Fruit fly (Drosophila melanogaster) whole organism, embryonic: Measurements from ENCODE around the gene Sdhaf3.

Experiments
- Bgb ChIP-seq: fragments of 200-800 bp; sonication (Bioruptor generic); IDR thresholded peaks from 2 replicates; pipeline ENCODE4 v1.3.6; 2022; ENCODE audit warnings: missing biosample characterization, missing genetic modification characterization; ENCODE audit not compliant: partially characterized antibody
- CG10462 ChIP-seq: fragments of 200-800 bp; sonication (Bioruptor generic); optimal IDR thresholded peaks from 2 replicates; lab custom pipeline; 2016; ENCODE audit warnings: missing biosample characterization, missing genetic modification characterization
- CG12071 ChIP-seq: fragments of 200-800 bp; sonication (Bioruptor generic); optimal IDR thresholded peaks from 3 replicates; lab custom pipeline; 2018; ENCODE audit warnings: missing biosample characterization, mild to moderate bottlenecking, missing genetic modification characterization
- CG12104 ChIP-seq: fragments of 200-800 bp; sonication (Bioruptor generic); optimal IDR thresholded peaks from 3 replicates; lab custom pipeline; 2016; ENCODE audit warnings: missing biosample characterization, missing genetic modification characterization
- CG12155 ChIP-seq: fragments of 200-800 bp; sonication (Bioruptor generic); optimal IDR thresholded peaks from 3 replicates; lab custom pipeline; 2016; ENCODE audit warnings: missing biosample characterization, missing genetic modification characterization
- CG12659 ChIP-seq: fragments of 200-800 bp; sonication (Bioruptor generic); optimal IDR thresholded peaks from 3 replicates; lab custom pipeline; 2017; ENCODE audit warnings: mild to moderate bottlenecking, missing biosample characterization, missing genetic modification reagents, missing genetic modification characterization
- CG13123 ChIP-seq: fragments of 200-800 bp; sonication (Bioruptor generic); optimal IDR thresholded peaks from 2 replicates; lab custom pipeline; 2016; ENCODE audit warnings: missing biosample characterization, missing genetic modification characterization
- CG14710 ChIP-seq: fragments of 200-800 bp; sonication (Bioruptor generic); optimal IDR thresholded peaks from 3 replicates; lab custom pipeline; 2019; ENCODE audit warnings: missing biosample characterization, mild to moderate bottlenecking, missing genetic modification characterization, moderate library complexity
- CG15514 ChIP-seq: fragments of 200-800 bp; sonication (Bioruptor generic); optimal IDR thresholded peaks from 3 replicates; lab custom pipeline; 2017; ENCODE audit warnings: missing biosample characterization, missing genetic modification characterization, mild to moderate bottlenecking, moderate library complexity, missing genetic modification reagents
- CG15696 ChIP-seq: fragments of 200-800 bp; sonication (Bioruptor generic); optimal IDR thresholded peaks from 2 replicates; lab custom pipeline; 2019; ENCODE audit warnings: missing biosample characterization, mild to moderate bottlenecking, missing genetic modification characterization, moderate library complexity
- CG17385 ChIP-seq: fragments of 200-800 bp; sonication (Bioruptor generic); optimal IDR thresholded peaks from 3 replicates; lab custom pipeline; 2018; ENCODE audit warnings: missing biosample characterization, mild to moderate bottlenecking, missing genetic modification characterization
- CG2712 ChIP-seq: fragments of 200-800 bp; optimal IDR thresholded peaks from 3 replicates; lab custom pipeline; 2019; ENCODE audit warnings: missing biosample characterization, mild to moderate bottlenecking, missing genetic modification characterization, moderate library complexity
- CG30020 ChIP-seq: fragments of 200-800 bp; optimal IDR thresholded peaks from 2 replicates; lab custom pipeline; 2019; ENCODE audit warnings: missing biosample characterization, mild to moderate bottlenecking, missing genetic modification characterization, moderate library complexity
- CG30431 ChIP-seq: fragments of 200-800 bp; sonication (Bioruptor generic); optimal IDR thresholded peaks from 2 replicates; lab custom pipeline; 2017; ENCODE audit warnings: missing biosample characterization, missing genetic modification characterization
- CG4617 ChIP-seq: fragments of 200-800 bp; sonication (Bioruptor generic); optimal IDR thresholded peaks from 3 replicates; lab custom pipeline; 2016; ENCODE audit warnings: missing biosample characterization, missing genetic modification characterization, borderline replicate concordance
- CG6689 ChIP-seq: fragments of 200-800 bp; sonication (Bioruptor generic); IDR thresholded peaks from 2 replicates; pipeline ENCODE4 v1.3.6; 2022; ENCODE audit warnings: missing biosample characterization, missing genetic modification characterization
- CG6791 ChIP-seq: fragments of 200-800 bp; sonication (Bioruptor generic); IDR thresholded peaks from 3 replicates; pipeline ENCODE4 v1.3.6; 2022; ENCODE audit warnings: missing biosample characterization, missing genetic modification characterization; ENCODE audit not compliant: partially characterized antibody
- CG7372 ChIP-seq: fragments of 200-800 bp; sonication (Bioruptor generic); IDR thresholded peaks from 2 replicates; pipeline ENCODE4 v1.3.6; 2022; ENCODE audit warnings: missing biosample characterization, missing genetic modification characterization
- CG7928 ChIP-seq: fragments of 200-800 bp; sonication (Bioruptor generic); optimal IDR thresholded peaks from 2 replicates; lab custom pipeline; 2017; ENCODE audit warnings: missing biosample characterization, mild to moderate bottlenecking, missing genetic modification characterization
- CG8359 ChIP-seq: fragments of 200-800 bp; sonication (Bioruptor generic); optimal IDR thresholded peaks from 2 replicates; lab custom pipeline; 2017; ENCODE audit warnings: missing biosample characterization, mild to moderate bottlenecking, missing genetic modification characterization, borderline replicate concordance
- CG8765 ChIP-seq: fragments of 200-800 bp; sonication (Bioruptor generic); IDR thresholded peaks from 2 replicates; pipeline ENCODE4 v1.3.6; 2022; ENCODE audit warnings: missing biosample characterization, missing genetic modification characterization
- CG9817 ChIP-seq: fragments of 200-800 bp; sonication (Bioruptor generic); optimal IDR thresholded peaks from 2 replicates; lab custom pipeline; 2018; ENCODE audit warnings: missing biosample characterization, mild to moderate bottlenecking, missing genetic modification characterization, moderate library complexity
- Chrac-16 ChIP-seq: fragments of 200-800 bp; sonication (Bioruptor generic); optimal IDR thresholded peaks from 3 replicates; lab custom pipeline; 2016; ENCODE audit warnings: missing biosample characterization, missing genetic modification characterization
- CoRest ChIP-seq: fragments of 200-800 bp; sonication (Bioruptor generic); optimal IDR thresholded peaks from 3 replicates; lab custom pipeline; 2018; ENCODE audit warnings: missing biosample characterization, mild to moderate bottlenecking, missing genetic modification characterization, moderate library complexity
- Dek ChIP-seq: fragments of 200-800 bp; sonication (Bioruptor generic); optimal IDR thresholded peaks from 3 replicates; lab custom pipeline; 2019; ENCODE audit warnings: missing biosample characterization, mild to moderate bottlenecking, missing genetic modification characterization, moderate library complexity
- H15 ChIP-seq: fragments of 200-800 bp; sonication (Bioruptor generic); IDR thresholded peaks from 3 replicates; pipeline ENCODE4 v1.3.6; 2022; ENCODE audit warnings: missing biosample characterization, missing genetic modification characterization
- H2.0 ChIP-seq: fragments of 200-800 bp; sonication (Bioruptor generic); IDR thresholded peaks from 2 replicates; pipeline ENCODE4 v1.3.6; 2022; ENCODE audit warnings: missing biosample characterization, missing genetic modification characterization
- Hmr ChIP-seq: fragments of 200-800 bp; sonication (Bioruptor generic); optimal IDR thresholded peaks from 3 replicates; lab custom pipeline; 2017; ENCODE audit warnings: mild to moderate bottlenecking, missing biosample characterization, missing genetic modification reagents, missing genetic modification characterization
- Hr39 ChIP-seq: fragments of >200 bp; optimal IDR thresholded peaks from 2 replicates; lab custom pipeline; 2017
- Kr ChIP-seq: fragments of 200-800 bp; sonication (Bioruptor generic); optimal IDR thresholded peaks from 2 replicates; lab custom pipeline; 2017; ENCODE audit warnings: missing biosample characterization, mild to moderate bottlenecking, missing genetic modification characterization
- Mad ChIP-seq: fragments of 200-800 bp; sonication (Bioruptor generic); optimal IDR thresholded peaks from 2 replicates; lab custom pipeline; 2016; ENCODE audit warnings: missing biosample characterization, missing genetic modification characterization
- Meics ChIP-seq: fragments of 200-800 bp; sonication (Bioruptor generic); optimal IDR thresholded peaks from 2 replicates; lab custom pipeline; 2017; ENCODE audit warnings: missing biosample characterization, mild to moderate bottlenecking, missing genetic modification characterization
- NC2β ChIP-seq: fragments of 200-800 bp; sonication (Bioruptor generic); optimal IDR thresholded peaks from 2 replicates; lab custom pipeline; 2016; ENCODE audit warnings: missing biosample characterization, missing genetic modification characterization
- Nf-YA ChIP-seq: fragments of 200-800 bp; sonication (Bioruptor generic); IDR thresholded peaks from 2 replicates; pipeline ENCODE4 v1.3.6; 2022; ENCODE audit warnings: missing biosample characterization, missing genetic modification characterization
- NfI ChIP-seq: fragments of 200-800 bp; sonication (Bioruptor generic); optimal IDR thresholded peaks from 3 replicates; lab custom pipeline; 2018; ENCODE audit warnings: missing biosample characterization, mild to moderate bottlenecking, missing genetic modification characterization, moderate library complexity
- Rfx ChIP-seq: fragments of 200-800 bp; sonication (Bioruptor generic); IDR thresholded peaks from 2 replicates; pipeline ENCODE4 v1.3.6; 2022; ENCODE audit warnings: missing biosample characterization, missing genetic modification characterization
- Taf1 ChIP-seq: fragments of 200-800 bp; sonication (Bioruptor generic); IDR thresholded peaks from 2 replicates; pipeline ENCODE4 v1.3.6; 2022; ENCODE audit warnings: missing biosample characterization, missing genetic modification characterization
- cg ChIP-seq: fragments of 200-800 bp; sonication (Bioruptor generic); optimal IDR thresholded peaks from 3 replicates; lab custom pipeline; 2019; ENCODE audit warnings: missing biosample characterization, mild to moderate bottlenecking, missing genetic modification characterization, moderate library complexity
- chn ChIP-seq: fragments of 200-800 bp; sonication (Bioruptor generic); optimal IDR thresholded peaks from 2 replicates; lab custom pipeline; 2016; ENCODE audit warnings: missing biosample characterization, missing genetic modification characterization
- fd96Cb ChIP-seq: fragments of 200-800 bp; sonication (Bioruptor generic); optimal IDR thresholded peaks from 2 replicates; lab custom pipeline; 2018; ENCODE audit warnings: missing biosample characterization, mild to moderate bottlenecking, missing genetic modification characterization, moderate library complexity
- gsb-n ChIP-seq: fragments of 200-800 bp; sonication (Bioruptor generic); optimal IDR thresholded peaks from 3 replicates; lab custom pipeline; 2018; ENCODE audit warnings: missing biosample characterization, mild to moderate bottlenecking, missing genetic modification characterization
- hkb ChIP-seq, 2 experiments: fragments of 200-800 bp in 1 of 2; fragments of >200 bp in 1 of 2; sonication (Bioruptor generic) in 1 of 2; IDR thresholded peaks in 1 of 2; optimal IDR thresholded peaks in 1 of 2; 2 replicates each; pipeline versions ENCODE4 v1.3.6 to Lab custom; 2017 to 2022; ENCODE audit warnings: missing biosample characterization in 1 of 2, missing genetic modification characterization in 1 of 2
- knrl ChIP-seq: fragments of 200-800 bp; sonication (Bioruptor generic); IDR thresholded peaks from 3 replicates; pipeline ENCODE4 v1.3.6; 2022; ENCODE audit warnings: missing biosample characterization, missing genetic modification characterization; ENCODE audit not compliant: partially characterized antibody
- sob ChIP-seq: fragments of 200-800 bp; sonication (Bioruptor generic); IDR thresholded peaks from 2 replicates; pipeline ENCODE4 v1.3.6; 2022; ENCODE audit warnings: missing biosample characterization, missing genetic modification characterization
- stwl ChIP-seq: fragments of 200-800 bp; sonication (Bioruptor generic); optimal IDR thresholded peaks from 3 replicates; lab custom pipeline; 2018; ENCODE audit warnings: missing biosample characterization, mild to moderate bottlenecking, missing genetic modification characterization, moderate library complexity
- tgo ChIP-seq: fragments of 200-800 bp; sonication (Bioruptor generic); IDR thresholded peaks from 3 replicates; pipeline ENCODE4 v1.3.6; 2022; ENCODE audit warnings: missing biosample characterization, missing genetic modification characterization
- tio ChIP-seq: fragments of 200-800 bp; sonication (Bioruptor generic); optimal IDR thresholded peaks from 2 replicates; lab custom pipeline; 2017; ENCODE audit warnings: missing biosample characterization, missing genetic modification characterization, inconsistent platforms
- zen2 ChIP-seq: fragments of 200-800 bp; sonication (Bioruptor generic); IDR thresholded peaks from 3 replicates; pipeline ENCODE4 v1.3.6; 2022; ENCODE audit warnings: missing biosample characterization, missing genetic modification characterization; ENCODE audit not compliant: partially characterized antibody

Sdhaf3 gene

DNA sequence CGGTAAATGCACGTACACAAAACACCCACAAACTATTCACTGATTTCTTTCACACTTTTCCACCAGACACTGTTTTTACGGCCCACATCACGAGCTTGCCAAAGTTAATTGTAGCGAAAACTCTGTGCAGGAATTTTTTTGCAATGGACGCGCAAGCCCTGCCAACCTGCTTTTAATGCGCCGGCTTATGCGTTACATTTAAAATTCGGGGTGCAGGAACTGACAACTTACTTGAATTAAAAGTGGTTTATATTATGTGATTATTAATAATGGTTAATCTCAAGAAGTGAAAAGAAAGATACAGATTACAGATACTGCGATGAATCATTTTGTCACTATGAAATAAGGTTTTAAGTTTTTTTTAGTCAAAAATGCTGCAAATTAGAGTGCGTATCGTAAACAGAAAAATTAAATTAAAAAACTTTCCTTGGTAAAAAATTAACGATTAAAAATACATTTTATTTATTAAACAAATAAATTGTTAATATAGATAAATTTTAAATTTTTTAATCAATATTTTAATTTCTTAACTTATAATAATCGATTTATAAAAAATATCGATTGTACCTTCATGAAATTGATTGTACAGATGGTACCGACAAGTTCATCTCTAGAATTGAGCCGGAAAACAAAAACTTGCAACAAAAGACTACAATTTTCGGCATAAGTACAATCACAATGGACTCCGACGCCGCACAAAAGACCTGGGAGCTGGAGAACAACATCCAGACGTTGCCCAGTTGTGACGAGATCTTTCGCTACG is 12.6 kb downstream of the Sdhaf3 start, which contains the start of the genes CG42232 and CSN5 (continued):
- TF ChIP-seq Taf1 (GFP tag; lab: Robert Waterston, UW) (no peak), CG6791 (GFP tag; lab: Robert Waterston, UW) (peak; percentile 52; the same call in 1 of the 3 replicates), Mad (peak; percentile 47), CG7372 (GFP tag; lab: Robert Waterston, UW) (no peak), Kr (GFP tag; lab: Kevin White, UChicago) (no peak), Dek (tag; lab: Kevin White, UChicago) (peak; percentile 28), CG17385 (GFP tag; lab: Kevin White, UChicago) (peak; percentile 49), CG15696 (tag; lab: Kevin White, UChicago) (peak; percentile 60), CG14710 (tag; lab: Kevin White, UChicago) (peak; percentile 87), CoRest (tag; lab: Kevin White, UChicago) (peak; percentile 79), zen2 (GFP tag; lab: Robert Waterston, UW) (no peak), CG12104 (peak; percentile 63), CG8765 (GFP tag; lab: Robert Waterston, UW) (no peak), Chrac-16 (GFP tag; lab: Kevin White, UChicago) (peak; percentile 71), Meics (peak; percentile 15), gsb-n (tag; lab: Kevin White, UChicago) (no peak), CG4617 (GFP tag; lab: Kevin White, UChicago) (peak; percentile 13), CG8359 (GFP tag; lab: Kevin White, UChicago) (no peak), CG2712 (tag; lab: Kevin White, UChicago) (peak; percentile 2), CG13123 (GFP tag; lab: Kevin White, UChicago) (peak; percentile 32), NfI (GFP tag; lab: Kevin White, UChicago) (no peak), Hmr (GFP tag; lab: Kevin White, UChicago) (peak; percentile 51), tio (GFP tag; lab: Kevin White, UChicago) (peak; percentile 41), CG12071 (GFP tag; lab: Kevin White, UChicago) (no peak), Nf-YA (GFP tag; lab: Robert Waterston, UW) (no peak), CG30431 (GFP tag; lab: Kevin White, UChicago) (no peak), stwl (tag; lab: Kevin White, UChicago) (peak; percentile 68), CG6689 (GFP tag; lab: Robert Waterston, UW) (peak; percentile 59), Rfx (GFP tag; lab: Robert Waterston, UW) (peak; percentile 65; the same call in 1 of the 2 replicates), H2.0 (peak; percentile 35; the same call in 1 of the 2 replicates), chn (peak; percentile 37), sob (0 out of 2 replicates have a peak, but pooled peaks have one; percentile 18), Bgb (peak; percentile 25; the same call in 1 of the 2 replicates), tgo (peak; percentile 39; the same call in 1 of the 3 replicates), CG7928 (GFP tag; lab: Kevin White, UChicago) (no peak), H15 (GFP tag; lab: Robert Waterston, UW) (peak; percentile 23; the same call in 1 of the 3 replicates), Hr39 (lab: Kevin White, UChicago) (no peak), CG12659 (peak; percentile 73), CG10462 (GFP tag; lab: Kevin White, UChicago) (peak; percentile 45), CG12155 (GFP tag; lab: Kevin White, UChicago) (peak; percentile 55), CG9817 (tag; lab: Kevin White, UChicago) (peak; percentile 51), fd96Cb (tag; lab: Kevin White, UChicago) (peak; percentile 49), knrl (no peak), CG15514 (GFP tag; lab: Kevin White, UChicago) (peak; percentile 59), cg (GFP tag; lab: Kevin White, UChicago) (no peak), NC2β (GFP tag; lab: Kevin White, UChicago) (peak; percentile 40), hkb (optimal IDR thresholded peaks at IDR 0.05; lab: Kevin White, UChicago) (no peak), hkb (GFP tag; IDR thresholded peaks at IDR 0.05; lab: Robert Waterston, UW) (peak; percentile 51; the same call in 1 of the 2 replicates), CG30020 (peak; percentile 37)
